Fruit fly (Drosophila melanogaster): ENCODE data around the gene Polr2A.

Polr2A gene

DNA sequence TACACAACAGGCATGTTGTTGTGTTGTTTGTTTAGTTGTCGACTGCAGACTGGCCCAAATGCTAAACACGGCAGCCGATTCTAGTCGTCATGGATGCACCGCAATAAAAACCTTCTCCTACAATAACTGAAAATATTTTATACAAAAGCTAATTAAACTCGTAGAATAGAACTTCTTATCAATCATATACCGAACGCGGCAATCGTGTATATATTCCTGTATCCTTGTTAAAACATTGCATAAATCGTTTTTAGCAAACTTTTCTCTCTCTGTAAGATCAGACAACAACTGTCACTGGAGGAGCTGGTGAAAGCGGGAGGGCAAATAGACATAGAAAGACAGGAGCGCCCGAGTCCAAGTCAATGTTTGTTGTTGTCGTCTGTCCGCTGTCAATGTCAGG lies 21.4 kb downstream of the Polr2A start (continued):
- TF ChIP-seq Mad (GFP tag; optimal IDR thresholded peaks at IDR 0.05) (no peak), CG17361 (GFP tag; IDR thresholded peaks at IDR 0.05) (peak; percentile 42; the same call in 1 of the 3 replicates), CG1647 (GFP tag; optimal IDR thresholded peaks at IDR 0.05) (no peak), Hsf (GFP tag; optimal IDR thresholded peaks at IDR 0.05) (peak; percentile 30), CG10209 (GFP tag; optimal IDR thresholded peaks at IDR 0.05) (peak; percentile 31), CG33213 (GFP tag; optimal IDR thresholded peaks at IDR 0.05) (no peak), CG4820 (GFP tag; optimal IDR thresholded peaks at IDR 0.05) (peak; percentile 56), CG1792 (GFP tag; optimal IDR thresholded peaks at IDR 0.05) (no peak), ham (GFP tag; IDR thresholded peaks at IDR 0.05) (no peak), Taf1 (GFP tag; IDR thresholded peaks at IDR 0.05) (no peak), ara (GFP tag; IDR thresholded peaks at IDR 0.05) (peak; percentile 36; the same call in 1 of the 2 replicates), Hr51 (GFP tag; optimal IDR thresholded peaks at IDR 0.05) (peak; percentile 30 to 38), jumu (GFP tag; optimal IDR thresholded peaks at IDR 0.05) (peak; percentile 57), PHDP (tag; optimal IDR thresholded peaks at IDR 0.05) (peak; percentile 13), nmo (GFP tag; optimal IDR thresholded peaks at IDR 0.05) (peak; percentile 43), Hmr (GFP tag; optimal IDR thresholded peaks at IDR 0.05) (peak; percentile 10), CG33557 (GFP tag; optimal IDR thresholded peaks at IDR 0.05) (peak; percentile 43), CG16863 (GFP tag; optimal IDR thresholded peaks at IDR 0.05) (peak; percentile 26), Six4 (GFP tag; optimal IDR thresholded peaks at IDR 0.05) (peak; percentile 33), Adf1 (GFP tag; IDR thresholded peaks at IDR 0.05) (no peak), dimm (GFP tag; IDR thresholded peaks at IDR 0.05) (no peak), Xrp1 (GFP tag; IDR thresholded peaks at IDR 0.05) (peak; percentile 64), CG11093 (GFP tag; IDR thresholded peaks at IDR 0.05) (no peak), zfh1 (GFP tag; IDR thresholded peaks at IDR 0.05) (0 out of 3 replicates have a peak, but pooled peaks have one; percentile 30), CG2120 (GFP tag; optimal IDR thresholded peaks at IDR 0.05) (peak; percentile 16), Xbp1 (GFP tag; optimal IDR thresholded peaks at IDR 0.05) (peak; percentile 31), trem (tag; optimal IDR thresholded peaks at IDR 0.05) (peak; percentile 34), Drgx (GFP tag; IDR thresholded peaks at IDR 0.05) (peak; percentile 66), CG18619 (GFP tag; optimal IDR thresholded peaks at IDR 0.05) (no peak), CG12155 (GFP tag; optimal IDR thresholded peaks at IDR 0.05) (no peak), CG8290 (GFP tag; optimal IDR thresholded peaks at IDR 0.05) (no peak), CG8290 (tag; optimal IDR thresholded peaks at IDR 0.05) (peak in 1 of 2 experiments; percentile 11), nau (GFP tag; optimal IDR thresholded peaks at IDR 0.05) (peak; percentile 50), Bgb (GFP tag; IDR thresholded peaks at IDR 0.05; ENCODE audit: partially characterized antibody) (no peak), bab2 (GFP tag; optimal IDR thresholded peaks at IDR 0.05) (peak; percentile 22), CG10979 (tag; optimal IDR thresholded peaks at IDR 0.05) (peak; percentile 70), HLH3B (GFP tag; IDR thresholded peaks at IDR 0.05) (0 out of 2 replicates have a peak, but pooled peaks have one; percentile 10), CG14710 (tag; optimal IDR thresholded peaks at IDR 0.05) (peak; percentile 64), CG15601 (tag; optimal IDR thresholded peaks at IDR 0.05) (peak; percentile 56), CG4707 (GFP tag; optimal IDR thresholded peaks at IDR 0.05) (peak; percentile 9), CG6813 (GFP tag; optimal IDR thresholded peaks at IDR 0.05) (peak; percentile 14), cato (GFP tag; optimal IDR thresholded peaks at IDR 0.05; ENCODE audit: borderline replicate concordance) (peak; percentile 7), unpg (GFP tag; optimal IDR thresholded peaks at IDR 0.05) (peak; percentile 60), mam (GFP tag; optimal IDR thresholded peaks at IDR 0.05) (peak; percentile 13), Asciz (GFP tag; optimal IDR thresholded peaks at IDR 0.05) (peak; percentile 10), Dip2 (GFP tag; IDR thresholded peaks at IDR 0.05) (no peak), pho (GFP tag; optimal IDR thresholded peaks at IDR 0.05) (no peak), al (GFP tag; IDR thresholded peaks at IDR 0.05) (no peak), CG2889 (GFP tag; IDR thresholded peaks at IDR 0.05) (no peak), Antp (GFP tag; optimal IDR thresholded peaks at IDR 0.05) (peak; percentile 7), Sry-β (GFP tag; optimal IDR thresholded peaks at IDR 0.05) (no peak)

Data from whole organism, embryonic.